Worm (Caenorhabditis elegans) whole organism, L4/young adult: ENCODE measurements around the gene npp-10.

ENCODE experiments used
- W03F9.2 ChIP-seq: fragments of 150-350 bp; optimal IDR thresholded peaks from 2 replicates; lab custom pipeline; 2014; ENCODE audit warnings: missing biosample characterization, missing genetic modification characterization
- dao-5 ChIP-seq: sonication (generic microtip); optimal IDR thresholded peaks from 2 replicates; lab custom pipeline; 2016; ENCODE audit warnings: missing genotype, missing genetic modification characterization, moderate library complexity, missing compliant biosample characterization
- him-1 ChIP-seq: sonication (generic microtip); optimal IDR thresholded peaks from 2 replicates; lab custom pipeline; 2016; ENCODE audit warnings: missing genotype, missing genetic modification reagents, missing genetic modification characterization, missing compliant biosample characterization

The npp-10 gene

DNA sequence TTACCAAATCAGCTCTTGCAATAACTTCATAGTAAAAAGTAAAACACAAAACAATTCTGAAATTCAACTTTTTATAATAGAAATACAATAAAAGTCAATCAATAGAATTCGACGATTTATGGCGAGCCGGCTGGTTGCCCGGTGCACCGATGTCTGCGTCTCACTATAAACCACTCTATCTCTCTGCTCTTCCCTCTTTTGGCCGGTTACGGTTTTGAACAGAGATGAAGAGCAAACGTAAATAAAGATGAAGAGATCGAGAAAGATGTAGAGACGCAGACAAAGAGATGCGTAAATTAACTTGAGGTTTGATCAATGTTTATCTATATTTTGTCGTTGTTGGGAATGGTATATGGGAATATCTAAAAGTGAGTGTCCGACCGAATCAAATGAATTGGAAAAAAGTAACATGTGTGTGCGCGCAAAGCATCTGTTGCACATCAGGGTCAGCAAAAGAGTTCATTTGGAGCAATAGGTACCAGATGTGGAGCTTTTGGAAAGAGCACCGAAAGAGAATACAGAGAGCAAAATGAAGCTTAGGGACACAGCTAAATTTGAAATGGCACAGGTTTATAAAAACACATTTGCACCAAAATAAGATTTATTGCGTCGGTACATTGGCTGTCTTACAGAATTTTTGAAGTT lies 39.0 kb downstream of the npp-10 start:
- TF ChIP-seq W03F9.2 (no peak), dao-5 (tag; lab: Kevin White, UChicago) (no peak), him-1 (tag; lab: Kevin White, UChicago) (no peak)

DNA sequence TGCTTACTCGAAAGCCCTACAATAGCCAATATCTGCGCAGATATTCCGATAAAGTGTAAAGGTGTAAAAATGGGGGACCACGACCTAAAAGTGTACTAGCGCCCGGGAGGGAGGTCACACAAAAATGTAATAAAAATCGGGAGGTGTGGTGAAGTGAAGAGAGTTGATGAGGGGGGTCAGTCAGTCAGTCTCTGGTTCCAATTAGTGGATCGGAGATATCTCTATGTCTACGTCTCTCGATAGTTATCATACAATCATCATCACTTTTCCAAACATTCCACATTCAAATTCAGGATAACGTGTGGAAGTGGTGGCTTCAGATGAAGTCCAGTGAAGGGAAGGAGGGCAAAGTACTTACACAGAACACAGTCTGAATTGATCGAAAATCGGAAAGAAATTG lies 43.3 kb downstream of the npp-10 start:
- TF ChIP-seq dao-5 (tag; lab: Kevin White, UChicago), result no peak
- no peak for TF ChIP-seq W03F9.2
- TF ChIP-seq him-1 (tag; lab: Kevin White, UChicago), result no peak

DNA sequence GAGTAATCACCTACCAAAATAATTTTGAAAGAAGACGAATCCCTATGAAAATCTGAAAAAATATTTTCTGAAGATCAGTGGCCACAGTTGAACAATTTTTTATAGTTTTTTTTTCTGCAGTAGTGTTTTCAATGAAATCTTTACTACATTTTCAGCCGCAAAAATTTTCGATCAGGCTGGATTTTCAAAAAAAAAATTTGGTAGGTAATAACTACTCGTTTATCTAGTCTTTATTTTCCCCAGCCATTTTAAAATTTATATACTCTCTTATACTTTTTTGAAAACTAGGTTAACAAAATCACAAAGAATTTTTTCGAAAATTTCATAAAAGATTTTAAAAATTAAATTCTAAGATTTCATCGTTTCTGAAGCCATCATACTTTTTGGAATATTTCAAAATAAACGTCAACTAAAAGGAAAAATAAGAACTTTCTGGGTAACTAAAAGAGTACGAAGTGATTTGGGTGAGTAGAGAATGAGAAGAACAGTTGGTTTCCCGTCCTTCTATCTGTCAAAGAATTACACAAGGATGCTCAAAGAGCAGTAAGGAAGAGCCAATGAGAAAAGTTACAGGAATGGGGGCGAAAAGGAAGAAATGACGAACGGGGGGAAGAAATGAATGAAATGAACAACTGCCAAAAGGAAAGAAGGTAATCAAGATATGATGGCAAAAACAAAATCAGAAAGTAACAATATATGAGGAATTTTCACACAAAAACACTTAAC lies 44.2 kb downstream of the npp-10 start, which contains the start of gene mlp-1:
TSS of gene mlp-1 (minus strand) at position 51 of the 726 bp plus-strand sequence.
- TF ChIP-seq W03F9.2, result no peak
- no peak for TF ChIP-seq dao-5 (tag; lab: Kevin White, UChicago)
- TF ChIP-seq him-1 (tag; lab: Kevin White, UChicago), result no peak

DNA sequence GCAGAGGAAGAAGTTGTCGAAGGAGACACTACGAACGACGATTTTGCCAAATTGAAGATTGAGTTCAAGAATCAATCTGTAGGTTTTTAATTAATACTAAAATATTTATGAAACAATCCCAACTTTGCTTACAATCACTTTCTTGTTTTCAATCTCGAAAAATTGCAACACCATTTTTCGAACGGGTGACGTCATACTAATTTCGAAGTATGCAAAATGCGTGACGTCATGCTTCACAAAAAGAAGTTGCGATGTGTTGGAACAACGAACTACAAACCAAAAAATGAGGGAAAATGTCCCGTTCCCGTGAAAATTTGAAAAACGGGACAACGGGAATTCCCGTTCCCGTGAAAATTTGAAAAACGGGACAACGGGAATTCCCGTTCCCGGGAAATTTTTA lies 51.7 kb downstream of the npp-10 start:
- no peak for TF ChIP-seq dao-5 (tag; lab: Kevin White, UChicago)

DNA sequence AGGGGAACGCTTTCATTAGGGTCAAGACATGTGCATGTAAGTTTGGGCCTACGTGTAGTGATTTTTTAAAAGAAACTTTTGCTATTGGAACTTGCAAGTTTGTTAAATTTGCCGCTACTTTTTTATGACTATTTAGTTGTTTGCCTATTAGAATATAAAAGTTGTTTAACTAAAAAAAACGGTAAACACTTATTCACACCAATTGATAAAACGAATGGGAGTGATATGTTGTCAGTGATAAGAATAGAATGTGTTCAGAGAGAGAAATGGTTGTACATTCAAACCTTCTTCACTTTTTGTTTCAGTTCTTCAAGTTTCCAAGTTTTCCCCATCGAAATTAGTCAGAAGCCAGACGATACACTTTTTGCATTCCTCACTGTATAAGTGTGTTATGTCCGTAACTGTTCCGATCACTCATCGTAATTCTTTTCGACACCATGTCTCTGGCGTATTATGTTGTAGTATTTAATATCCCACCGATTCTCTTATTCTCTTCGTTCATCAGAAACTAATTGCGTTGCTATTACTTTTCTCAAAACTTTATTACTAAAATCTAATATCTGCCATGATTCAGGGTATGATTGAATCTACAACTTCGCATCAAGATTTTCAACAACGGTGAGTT lies 53.4 kb downstream of the npp-10 start, which contains the start of gene dct-6:
TSS of gene dct-6 (plus strand) at position 575 of the 625 bp plus-strand sequence.
- TF ChIP-seq him-1 (tag; lab: Kevin White, UChicago), result no peak

DNA sequence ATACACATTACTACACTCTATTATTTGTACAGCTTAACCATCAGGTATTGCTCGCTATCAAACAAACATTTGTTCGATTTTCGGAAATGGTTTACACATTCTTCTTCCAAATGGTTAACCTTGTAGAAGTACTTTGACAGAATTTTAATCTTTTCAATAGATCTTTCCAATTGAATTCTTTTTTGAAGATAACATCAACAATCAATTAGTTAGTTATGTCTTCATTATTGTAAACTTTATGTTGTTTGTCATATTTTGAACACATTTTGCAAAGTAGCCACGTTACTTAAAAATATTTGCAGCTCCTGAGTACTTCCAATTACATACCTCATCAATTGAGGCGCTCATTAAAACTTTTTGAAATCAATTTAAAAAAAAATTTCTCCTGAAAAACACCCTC lies 54.0 kb downstream of the npp-10 start:
- TF ChIP-seq him-1 (tag; lab: Kevin White, UChicago), result no peak
- TF ChIP-seq W03F9.2, result no peak
- TF ChIP-seq dao-5 (tag; lab: Kevin White, UChicago), result no peak

DNA sequence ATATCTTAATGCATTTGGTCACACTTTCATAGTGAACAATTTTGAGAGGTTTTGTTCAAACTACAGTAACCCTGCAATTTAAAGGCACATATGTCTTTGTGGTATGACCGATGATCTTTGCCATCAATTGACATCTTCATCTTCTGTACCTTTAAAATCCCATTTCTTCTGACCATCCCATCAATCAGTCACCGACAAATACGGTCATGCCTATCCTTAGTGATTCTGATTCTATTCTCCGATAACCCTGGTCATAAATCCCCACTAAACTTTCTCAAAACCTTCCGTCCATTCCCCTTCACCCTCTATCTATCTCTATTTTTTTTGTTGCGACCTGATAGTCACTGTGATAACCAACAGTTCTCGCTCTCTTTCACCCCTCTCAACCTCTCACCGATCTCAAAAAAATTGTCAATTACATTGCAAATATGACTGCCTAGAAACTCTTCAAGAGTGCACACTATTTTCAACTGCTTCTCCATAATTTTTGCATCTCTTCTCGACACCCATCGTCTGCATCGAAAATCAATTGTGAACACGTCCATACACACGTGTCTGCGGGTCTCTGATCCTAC lies 55.2 kb downstream of the npp-10 start:
- TF ChIP-seq dao-5 (tag; lab: Kevin White, UChicago), result no peak
- TF ChIP-seq W03F9.2, result no peak
- no peak for TF ChIP-seq him-1 (tag; lab: Kevin White, UChicago)
